Worm (Caenorhabditis elegans) whole organism, L3 larva: Measurements from ENCODE around the gene fubl-1.

ENCODE experiments used
- lin-15B ChIP-seq: fragments of 150-350 bp; optimal IDR thresholded peaks from 2 replicates; lab custom pipeline; 2014; ENCODE audit warnings: missing biosample characterization, missing genetic modification characterization
- nhr-12 ChIP-seq: fragments of 150-350 bp; optimal IDR thresholded peaks from 2 replicates; lab custom pipeline; 2014; ENCODE audit warnings: missing biosample characterization, missing genetic modification characterization
- pqm-1 ChIP-seq: fragments of 150-350 bp; optimal IDR thresholded peaks from 2 replicates; lab custom pipeline; 2017; ENCODE audit warnings: missing biosample characterization, missing genetic modification characterization, inconsistent platforms
- snpc-4 ChIP-seq: fragments of 150-350 bp; optimal IDR thresholded peaks from 2 replicates; lab custom pipeline; 2014; ENCODE audit warnings: missing biosample characterization, missing genetic modification characterization

DNA sequence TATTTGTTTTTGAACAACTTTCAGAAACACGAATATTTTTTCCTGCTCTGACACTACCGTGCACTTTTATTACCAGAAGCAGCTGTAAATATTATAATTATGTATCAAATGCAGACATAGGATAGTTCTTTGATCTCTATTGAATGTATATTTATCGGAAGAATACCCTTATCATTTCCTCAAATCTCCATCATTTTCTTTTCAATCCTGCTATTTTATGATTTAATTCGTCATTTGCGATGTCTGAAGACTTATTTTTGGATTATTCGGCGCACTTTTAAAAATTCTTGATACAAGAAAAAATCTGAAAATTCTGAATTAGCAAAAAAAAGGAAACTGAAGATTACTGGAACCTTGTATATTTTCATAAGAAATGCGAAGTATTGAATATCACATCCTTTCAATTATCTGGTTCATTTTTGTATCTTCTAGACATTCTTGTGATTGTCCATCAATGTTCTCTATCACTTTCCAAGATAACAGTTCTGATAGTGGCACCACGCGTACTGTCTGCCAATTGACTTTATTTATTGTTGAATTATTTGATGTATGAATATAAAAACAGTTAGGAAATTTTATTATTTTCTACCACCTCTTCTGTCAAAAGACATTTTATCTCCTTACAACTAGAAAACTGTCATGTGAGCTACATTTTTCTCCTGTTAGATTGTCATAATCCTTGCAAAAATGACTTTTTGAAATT lies 5.5 kb upstream of the fubl-1 start:
- TF ChIP-seq snpc-4 (no peak), lin-15B (tag; lab: Kevin White, UChicago) (no peak), nhr-12 (tag; lab: Kevin White, UChicago) (no peak), pqm-1 (tag; lab: Kevin White, UChicago) (peak; percentile 2)
